Worm (Caenorhabditis elegans): Measurements from ENCODE around the gene tbx-37.

DNA sequence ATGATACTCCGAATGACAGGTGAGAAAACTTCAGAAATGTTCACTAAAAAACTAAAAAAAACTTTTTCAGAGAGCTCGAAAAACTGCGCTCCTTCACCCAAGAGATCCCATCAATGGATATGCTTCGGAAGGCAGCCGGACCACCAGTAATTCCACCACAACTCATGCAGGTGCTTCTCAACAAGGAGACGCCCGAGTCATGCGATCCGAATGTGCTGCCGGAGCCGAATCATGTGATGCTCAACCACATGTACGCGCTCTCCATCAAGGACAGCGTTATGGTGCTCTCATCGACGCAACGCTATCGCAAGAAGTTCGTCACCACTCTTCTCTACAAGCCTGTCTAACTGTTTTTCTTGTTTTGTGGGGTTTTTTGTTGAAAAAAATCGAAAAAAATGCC, 10.8 kb upstream of the tbx-37 start:
- TF ChIP-seq D2030.7 (GFP tag; IDR thresholded peaks at IDR 0.05) (no peak), ztf-25 (GFP tag; IDR thresholded peaks at IDR 0.05) (no peak), sea-2 (GFP tag; IDR thresholded peaks at IDR 0.05) (no peak), zfh-2 (GFP tag; conservative IDR thresholded peaks at IDR 0.05) (no peak), Y79H2A.3 (GFP tag; conservative IDR thresholded peaks at IDR 0.05) (no peak), pha-4 (tag; optimal IDR thresholded peaks at IDR 0.05) (no peak), ztf-3 (GFP tag; optimal IDR thresholded peaks at IDR 0.05) (no peak), unc-62 (GFP tag; optimal IDR thresholded peaks at IDR 0.05) (no peak), lir-1 (GFP tag; conservative IDR thresholded peaks at IDR 0.05) (no peak), lsl-1 (GFP tag; optimal IDR thresholded peaks at IDR 0.05) (no peak)

Measured in whole organism, young adult.